Worm (Caenorhabditis elegans): ENCODE results near the gene W10G11.3.

DNA sequence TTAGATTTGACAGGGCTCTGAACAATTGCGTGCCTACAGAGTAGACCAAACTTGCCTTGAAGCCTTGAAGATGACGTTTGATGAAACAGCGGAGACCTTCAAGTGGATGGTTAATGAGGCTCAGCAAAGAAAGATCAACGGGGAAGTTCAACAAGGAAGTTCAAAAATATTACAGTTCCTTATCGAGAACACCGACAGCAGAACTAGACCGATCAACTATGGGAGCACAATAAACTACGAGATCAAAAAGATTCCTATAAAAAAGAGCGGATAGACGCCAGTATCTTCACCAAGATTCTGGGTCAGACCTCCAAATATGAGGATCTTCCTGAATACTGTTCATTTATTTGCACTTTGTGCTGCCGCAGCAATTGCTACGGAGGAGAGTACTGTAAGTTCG, 17.4 kb upstream of the W10G11.3 start, which contains the start of gene clec-134:
- TF ChIP-seq hnd-1 (tag; optimal IDR thresholded peaks at IDR 0.05): no peak
- TF ChIP-seq ama-1 (optimal IDR thresholded peaks at IDR 0.05): no peak
- TF ChIP-seq flt-1 (GFP tag; IDR thresholded peaks at IDR 0.05): no peak

Measured in whole organism, early embryonic.